Worm (Caenorhabditis elegans) whole organism, dauer: ENCODE data around the gene egli-1.

Experiments
- unc-62 ChIP-seq: sonication (generic microtip); optimal IDR thresholded peaks from 2 replicates; lab custom pipeline; 2017; ENCODE audit warnings: missing biosample characterization, missing genetic modification reagents, missing genetic modification characterization

The egli-1 gene

ce11 chrII:9362249-9362648 is 38.5 kb downstream of the egli-1 start:
- no peak for TF ChIP-seq unc-62 (GFP tag; lab: Kevin White, UChicago)

ce11 chrII:9369394-9369793 is 45.6 kb downstream of the egli-1 start:
- no peak for TF ChIP-seq unc-62 (GFP tag; lab: Kevin White, UChicago)

ce11 chrII:9372393-9372792 is 48.6 kb downstream of the egli-1 start, which contains the start of gene C06C3.3:
C06C3.3 (minus strand) TSS chrII:9372493.
- no peak for TF ChIP-seq unc-62 (GFP tag; lab: Kevin White, UChicago)

- TF ChIP-seq unc-62 (GFP tag; lab: Kevin White, UChicago) = no peak
Measured at ce11 chrII:9372991-9373390, 49.2 kb downstream of the egli-1 start, which contains the start of gene C06C3.4. C06C3.4 (plus strand) TSS chrII:9373291.
